Worm (Caenorhabditis elegans) whole organism, L1 larva: ENCODE data around the gene pax-2.
"Not testable (repeated sequence)": the region's sequence is repeated elsewhere in the genome, so short reads cannot be mapped to it uniquely, and the experiment has no call there.

Experiments used
- C04F5.9 ChIP-seq: sonication (generic microtip); optimal IDR thresholded peaks from 2 replicates; lab custom pipeline; 2016; ENCODE audit warnings: missing genetic modification characterization, missing compliant biosample characterization
- F16B12.6 ChIP-seq: fragments of 150-350 bp; optimal IDR thresholded peaks from 2 replicates; lab custom pipeline; 2014; ENCODE audit warnings: missing biosample characterization, missing genetic modification characterization
- aha-1 ChIP-seq: fragments of 150-350 bp; optimal IDR thresholded peaks from 2 replicates; lab custom pipeline; 2014; ENCODE audit warnings: missing biosample characterization, missing genetic modification characterization
- ceh-88 ChIP-seq: fragments of 200-800 bp; sonication (Bioruptor generic); IDR thresholded peaks from 2 replicates; pipeline ENCODE4 v1.3.6; 2022; ENCODE audit warnings: missing genetic modification characterization, missing compliant biosample characterization
- dpl-1 ChIP-seq, 3 experiments: fragments of 150-350 bp in 2 of 3; sonication (generic microtip) in 1 of 3; optimal IDR thresholded peaks; 2 replicates each; lab custom pipeline; 2014 to 2017; ENCODE audit warnings: missing biosample characterization in 3 of 3, missing genetic modification characterization in 3 of 3, missing genetic modification reagents in 3 of 3
- dsc-1 ChIP-seq: sonication (generic microtip); optimal IDR thresholded peaks from 2 replicates; lab custom pipeline; 2016; ENCODE audit warnings: mild to moderate bottlenecking, missing genetic modification characterization, missing compliant biosample characterization
- efl-1 ChIP-seq, 4 experiments: fragments of 150-350 bp; optimal IDR thresholded peaks in 3 of 4; peaks in 1 of 4; 1 replicate in 1 of 4; 2 replicates in 3 of 4; lab custom pipeline; 2014; ENCODE audit warnings: missing biosample characterization in 2 of 4, missing genetic modification characterization in 2 of 4, missing genetic modification reagents in 2 of 4
- egl-13 ChIP-seq: sonication (generic microtip); optimal IDR thresholded peaks from 2 replicates; lab custom pipeline; 2016; ENCODE audit warnings: missing genotype, missing genetic modification reagents, missing genetic modification characterization, missing compliant biosample characterization
- fkh-4 ChIP-seq: sonication (generic microtip); optimal IDR thresholded peaks from 2 replicates; lab custom pipeline; 2016; ENCODE audit warnings: missing compliant biosample characterization, missing genetic modification characterization, borderline replicate concordance
- fkh-8 ChIP-seq: sonication (generic microtip); optimal IDR thresholded peaks from 2 replicates; lab custom pipeline; 2016; ENCODE audit warnings: mild to moderate bottlenecking, missing genetic modification characterization, missing compliant biosample characterization
- grh-1 ChIP-seq: fragments of 200-800 bp; sonication (Bioruptor generic); IDR thresholded peaks from 2 replicates; pipeline ENCODE4 v1.3.6; 2022; ENCODE audit warnings: missing genetic modification reagents, missing genetic modification characterization, missing compliant biosample characterization
- isw-1 ChIP-seq: fragments of 200-800 bp; sonication (Bioruptor generic); IDR thresholded peaks from 2 replicates; pipeline ENCODE4 v1.3.6; 2022; ENCODE audit warnings: missing genetic modification characterization, missing compliant biosample characterization
- lin-14 ChIP-seq: fragments of 200-800 bp; sonication (Bioruptor generic); optimal IDR thresholded peaks from 2 replicates; lab custom pipeline; 2018; ENCODE audit warnings: mild to moderate bottlenecking, missing genetic modification characterization, moderate library complexity, missing compliant biosample characterization
- lin-15B ChIP-seq: fragments of 150-350 bp; sonication (generic microtip); optimal IDR thresholded peaks from 3 replicates; lab custom pipeline; 2014; ENCODE audit warnings: missing biosample characterization, missing genetic modification characterization
- lin-35 ChIP-seq, 2 experiments: fragments of 150-350 bp; optimal IDR thresholded peaks; 2 replicates each; lab custom pipeline; 2014; ENCODE audit warnings: missing biosample characterization in 2 of 2, missing genetic modification characterization in 2 of 2, missing genetic modification reagents in 2 of 2
- lsy-2 ChIP-seq, 2 experiments: fragments of 150-350 bp; optimal IDR thresholded peaks; 2 replicates each; lab custom pipeline; 2014; ENCODE audit warnings: missing biosample characterization in 2 of 2, missing genetic modification characterization in 2 of 2
- mab-9 ChIP-seq: fragments of 200-800 bp; sonication (Bioruptor generic); IDR thresholded peaks from 2 replicates; pipeline ENCODE4 v1.3.6; 2022; ENCODE audit warnings: missing genetic modification reagents, missing genetic modification characterization, missing compliant biosample characterization
- nhr-11 ChIP-seq: fragments of 150-350 bp; optimal IDR thresholded peaks from 2 replicates; lab custom pipeline; 2014; ENCODE audit warnings: missing biosample characterization, missing genetic modification characterization
- nhr-12 ChIP-seq: sonication (generic microtip); optimal IDR thresholded peaks from 2 replicates; lab custom pipeline; 2017; ENCODE audit warnings: missing biosample characterization, missing genetic modification characterization
- nhr-19 ChIP-seq: fragments of 200-800 bp; sonication (Bioruptor generic); conservative IDR thresholded peaks from 2 replicates; pipeline ENCODE4 v1.3.6; 2022; ENCODE audit warnings: missing genetic modification characterization, missing compliant biosample characterization
- nhr-20 ChIP-seq: sonication (generic microtip); optimal IDR thresholded peaks from 2 replicates; lab custom pipeline; 2016; ENCODE audit warnings: mild to moderate bottlenecking, missing genetic modification characterization, missing compliant biosample characterization
- nhr-47 ChIP-seq: sonication (generic microtip); optimal IDR thresholded peaks from 2 replicates; lab custom pipeline; 2016; ENCODE audit warnings: mild to moderate bottlenecking, missing genetic modification characterization, moderate library complexity, missing compliant biosample characterization
- nhr-71 ChIP-seq: sonication (generic microtip); optimal IDR thresholded peaks from 2 replicates; lab custom pipeline; 2016; ENCODE audit warnings: mild to moderate bottlenecking, missing genetic modification characterization, moderate library complexity, missing compliant biosample characterization
- nhr-84 ChIP-seq: sonication (generic microtip); optimal IDR thresholded peaks from 2 replicates; lab custom pipeline; 2017; ENCODE audit warnings: missing biosample characterization, missing genetic modification characterization
- nhr-85 ChIP-seq: sonication (generic microtip); peaks from one replicate; lab custom pipeline; 2016; ENCODE audit warnings: missing genetic modification characterization, inconsistent platforms, missing compliant biosample characterization
- nhr-90 ChIP-seq: sonication (generic microtip); optimal IDR thresholded peaks from 2 replicates; lab custom pipeline; 2016; ENCODE audit warnings: mild to moderate bottlenecking, missing genetic modification characterization, missing compliant biosample characterization; ENCODE audit not compliant: poor library complexity
- rnt-1 ChIP-seq: sonication (generic microtip); optimal IDR thresholded peaks from 2 replicates; lab custom pipeline; 2016; ENCODE audit warnings: mild to moderate bottlenecking, missing genetic modification characterization, moderate library complexity, missing compliant biosample characterization
- snu-23 ChIP-seq: sonication (generic microtip); optimal IDR thresholded peaks from 2 replicates; lab custom pipeline; 2016; ENCODE audit warnings: missing genetic modification characterization, missing compliant biosample characterization
- sox-4 ChIP-seq: sonication (generic microtip); optimal IDR thresholded peaks from 2 replicates; lab custom pipeline; 2016; ENCODE audit warnings: missing genetic modification characterization, missing compliant biosample characterization
- swsn-7 ChIP-seq: sonication (generic microtip); optimal IDR thresholded peaks from 2 replicates; lab custom pipeline; 2016; ENCODE audit warnings: missing genetic modification characterization, missing compliant biosample characterization
- tbx-2 ChIP-seq: sonication (generic microtip); optimal IDR thresholded peaks from 2 replicates; lab custom pipeline; 2016; ENCODE audit warnings: missing genetic modification characterization, missing compliant biosample characterization
- unc-30 ChIP-seq: sonication (generic microtip); optimal IDR thresholded peaks from 2 replicates; lab custom pipeline; 2017; ENCODE audit warnings: missing biosample characterization, missing genetic modification characterization
- unc-86 ChIP-seq: sonication (generic microtip); optimal IDR thresholded peaks from 2 replicates; lab custom pipeline; 2016; ENCODE audit warnings: missing genetic modification characterization, missing compliant biosample characterization
- unc-98 ChIP-seq: fragments of 200-800 bp; sonication (Bioruptor generic); IDR thresholded peaks from 2 replicates; pipeline ENCODE4 v1.3.6; 2022; ENCODE audit warnings: missing genetic modification characterization, missing compliant biosample characterization
- xbp-1 ChIP-seq: sonication (generic microtip); optimal IDR thresholded peaks from 2 replicates; lab custom pipeline; 2016; ENCODE audit warnings: missing genetic modification characterization, missing compliant biosample characterization

The pax-2 gene

ce11 chrIV:4197167-4197566, 7.0 kb downstream of the pax-2 start, which contains the start of gene cyp-25A6:
Gene cyp-25A6, plus strand, starts transcription at chrIV:4197467.
- TF ChIP-seq fkh-4; unc-30; swsn-7 (tag; lab: Kevin White, UChicago): not testable (repeated sequence)

DNA sequence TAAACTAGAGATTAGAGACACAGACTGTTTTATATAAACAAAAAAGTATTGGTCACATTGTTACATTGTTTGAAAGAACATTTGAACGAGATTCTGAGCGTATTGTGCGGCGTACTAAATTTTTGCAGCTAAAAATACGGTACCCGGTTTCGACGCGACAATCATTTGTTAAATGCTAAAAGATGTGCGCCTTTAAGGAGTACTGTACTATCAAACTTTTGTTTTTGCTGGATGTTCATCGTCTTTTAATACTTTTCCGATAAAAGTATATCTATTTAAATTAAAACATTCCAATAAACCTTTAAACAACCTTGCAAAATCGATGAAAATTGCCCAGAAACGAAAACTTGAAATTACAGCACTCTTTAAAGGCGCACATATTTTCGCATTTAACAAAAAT, 7.4 kb downstream of the pax-2 start, which contains the start of gene K06B9.6:
TSS of gene K06B9.6 (minus strand) at position 101 of the 400 bp plus-strand sequence.
- not testable (repeated sequence) for TF ChIP-seq aha-1, sox-4, C04F5.9 (tag; lab: Kevin White, UChicago)

DNA sequence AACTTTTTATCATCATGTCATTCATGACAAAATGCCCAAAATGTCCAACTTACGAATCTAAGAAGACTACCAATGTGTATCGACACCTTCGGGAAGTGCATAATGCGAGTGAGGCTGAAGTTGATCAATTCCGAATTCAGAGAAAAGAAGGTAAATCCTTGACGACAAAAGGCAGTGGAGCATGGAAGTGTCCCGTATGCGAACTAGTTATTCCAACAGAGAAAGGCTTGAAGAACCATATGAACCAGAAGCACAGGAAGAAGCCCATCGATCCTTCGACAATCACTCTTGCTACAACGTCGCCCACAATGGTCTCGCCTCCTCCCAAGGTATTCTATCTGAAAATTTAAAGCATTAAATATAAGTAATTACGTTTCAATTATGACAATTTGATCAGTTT, 18.1 kb downstream of the pax-2 start, which contains the start of gene K08D10.11:
TSS of gene K08D10.11 (minus strand) at position 101 of the 400 bp plus-strand sequence.
- TF ChIP-seq nhr-84; nhr-11 (tag; lab: Kevin White, UChicago); nhr-12 (tag; lab: Kevin White, UChicago): not testable (repeated sequence)

DNA sequence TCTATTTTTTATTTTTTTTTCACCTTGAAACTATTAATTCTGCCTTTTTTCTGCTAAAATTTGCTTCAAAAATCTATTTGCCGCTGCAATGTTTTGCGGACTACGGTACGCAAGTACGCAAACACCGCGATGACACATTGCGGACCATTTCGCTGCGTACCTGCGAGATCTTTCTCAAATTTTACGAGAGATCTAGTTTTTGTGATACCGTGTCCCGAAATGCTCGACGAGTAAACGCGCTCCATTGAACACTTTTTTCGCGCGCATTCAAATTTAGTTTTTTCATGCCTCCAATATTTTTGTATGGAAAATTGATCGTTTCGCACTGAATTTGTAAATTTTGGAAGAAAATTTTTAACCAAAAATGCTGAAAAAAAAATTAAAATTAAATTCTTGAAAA, 19.4 kb downstream of the pax-2 start:
- peak; percentile 74 for TF ChIP-seq nhr-71 (tag; lab: Kevin White, UChicago)
- TF ChIP-seq dpl-1 (GFP tag; optimal IDR thresholded peaks at IDR 0.05; lab: Kevin White, UChicago): peak; percentile 43 to 71 (median 64)
- peak; percentile 40 for TF ChIP-seq swsn-7 (tag; lab: Kevin White, UChicago)
- peak; percentile 22 for TF ChIP-seq dsc-1 (tag; lab: Kevin White, UChicago)
- peak; percentile 87 for TF ChIP-seq unc-98
- TF ChIP-seq rnt-1 (tag; lab: Kevin White, UChicago): peak; percentile 62
- peak; percentile 92 for TF ChIP-seq mab-9 (GFP tag; lab: Robert Waterston, UW)
- peak; percentile 46 for TF ChIP-seq F16B12.6 (tag; lab: Kevin White, UChicago)
- TF ChIP-seq egl-13: peak; percentile 31
- TF ChIP-seq nhr-85 (tag; lab: Kevin White, UChicago): peak; percentile 66
- TF ChIP-seq xbp-1 (tag; lab: Kevin White, UChicago): peak; percentile 42
- TF ChIP-seq snu-23 (GFP tag; lab: Kevin White, UChicago): peak; percentile 47
- peak; percentile 44 for TF ChIP-seq tbx-2 (tag; lab: Kevin White, UChicago)
- TF ChIP-seq nhr-47 (tag; lab: Kevin White, UChicago): peak; percentile 74
- peak; percentile 47 to 71 for TF ChIP-seq efl-1 (optimal IDR thresholded peaks at IDR 0.05; lab: Kevin White, UChicago)
- peak; percentile 74 to 97 for TF ChIP-seq efl-1 (GFP tag; optimal IDR thresholded peaks at IDR 0.05 in 1 of 2; lab: Kevin White, UChicago)
- peak; percentile 45 for TF ChIP-seq nhr-90 (tag; lab: Kevin White, UChicago)
- TF ChIP-seq lin-15B (tag; lab: Kevin White, UChicago): peak; percentile 27
- peak; percentile 58 to 71 for TF ChIP-seq lin-35 (GFP tag; optimal IDR thresholded peaks at IDR 0.05; lab: Kevin White, UChicago)
- TF ChIP-seq isw-1 (GFP tag; lab: Robert Waterston, UW): peak; percentile 98
- peak; percentile 40 for TF ChIP-seq nhr-20 (tag; lab: Kevin White, UChicago)
- TF ChIP-seq fkh-8 (tag; lab: Kevin White, UChicago): peak; percentile 16
- TF ChIP-seq lsy-2 (tag; optimal IDR thresholded peaks at IDR 0.05; lab: Kevin White, UChicago): peak; percentile 64 to 76
- peak; percentile 97 for TF ChIP-seq ceh-88 (GFP tag; lab: Robert Waterston, UW)
- TF ChIP-seq unc-86 (tag; lab: Kevin White, UChicago): peak; percentile 22
- TF ChIP-seq grh-1 (GFP tag; lab: Robert Waterston, UW): peak; percentile 99
- peak; percentile 45 for TF ChIP-seq lin-14 (GFP tag; lab: Kevin White, UChicago)
- TF ChIP-seq nhr-19 (GFP tag; lab: Robert Waterston, UW): peak; percentile 98
